Worm (Caenorhabditis elegans) whole organism, midembryonic: ENCODE results near the gene acs-9.
"Not testable (repeated sequence)": the region's sequence is repeated elsewhere in the genome, so short reads cannot be mapped to it uniquely, and the experiment has no call there.

Source experiments
- T22C8.4 ChIP-seq: fragments of 200-800 bp; sonication (Bioruptor generic); IDR thresholded peaks from 2 replicates; pipeline ENCODE4 v1.3.6; 2022; ENCODE audit warnings: missing genetic modification characterization, missing compliant biosample characterization
- flt-1 ChIP-seq: fragments of 200-800 bp; sonication (Bioruptor generic); IDR thresholded peaks from 2 replicates; pipeline ENCODE4 v1.3.6; 2022; ENCODE audit warnings: missing genetic modification characterization, missing compliant biosample characterization
- med-1 ChIP-seq: sonication (generic microtip); optimal IDR thresholded peaks from 2 replicates; lab custom pipeline; 2017; ENCODE audit warnings: missing genetic modification characterization, mild to moderate bottlenecking, missing compliant biosample characterization, antibody characterized with exemption, missing genetic modification reagents; ENCODE audit not compliant: insufficient read depth
- ref-1 ChIP-seq: fragments of 200-800 bp; sonication (Bioruptor generic); conservative IDR thresholded peaks from 2 replicates; pipeline ENCODE4 v1.3.6; 2022; ENCODE audit warnings: missing genetic modification reagents, missing genetic modification characterization, missing compliant biosample characterization
- tab-1 ChIP-seq: fragments of 200-800 bp; sonication (Bioruptor generic); IDR thresholded peaks from 2 replicates; pipeline ENCODE4 v1.3.6; 2022; ENCODE audit warnings: missing genetic modification characterization, missing compliant biosample characterization
- ztf-23 ChIP-seq: fragments of 200-800 bp; sonication (Bioruptor generic); IDR thresholded peaks from 2 replicates; pipeline ENCODE4 v1.3.6; 2022; ENCODE audit warnings: missing genetic modification reagents, missing genetic modification characterization, missing compliant biosample characterization

ce11 chrX:16834691-16835090 lies 45.6 kb downstream of the acs-9 start, which contains the start of gene F41G4.13:
- not testable (repeated sequence) for TF ChIP-seq tab-1 (GFP tag; lab: Robert Waterston, UW); T22C8.4 (GFP tag; lab: Robert Waterston, UW); ztf-23 (GFP tag; lab: Robert Waterston, UW); flt-1 (GFP tag; lab: Robert Waterston, UW); ref-1 (GFP tag; lab: Robert Waterston, UW); med-1
